Fruit fly (Drosophila melanogaster) whole organism, adult: ENCODE data around the gene CG13358.

Experiments used
- CG11617 ChIP-seq: fragments of 200-800 bp; sonication (Bioruptor generic); optimal IDR thresholded peaks from 2 replicates; lab custom pipeline; 2017; ENCODE audit warnings: mild to moderate bottlenecking, missing biosample characterization, missing genetic modification reagents, missing genetic modification characterization
- CG33017 ChIP-seq: fragments of 200-800 bp; sonication (Bioruptor generic); optimal IDR thresholded peaks from 2 replicates; lab custom pipeline; 2018; ENCODE audit warnings: missing biosample characterization, mild to moderate bottlenecking, missing genetic modification characterization, moderate library complexity
- CG7045 ChIP-seq: fragments of 200-800 bp; sonication (Bioruptor generic); optimal IDR thresholded peaks from 2 replicates; lab custom pipeline; 2017; ENCODE audit warnings: missing biosample characterization, mild to moderate bottlenecking, missing genetic modification characterization
- CG7101 ChIP-seq: fragments of 200-800 bp; sonication (Bioruptor generic); optimal IDR thresholded peaks from 2 replicates; lab custom pipeline; 2018; ENCODE audit warnings: missing biosample characterization, mild to moderate bottlenecking, missing genetic modification characterization, moderate library complexity
- bab1 ChIP-seq: fragments of 200-800 bp; sonication (Bioruptor generic); optimal IDR thresholded peaks from 3 replicates; lab custom pipeline; 2019; ENCODE audit warnings: missing biosample characterization, mild to moderate bottlenecking, missing genetic modification characterization, moderate library complexity
- cic ChIP-seq: fragments of 200-800 bp; sonication (Bioruptor generic); optimal IDR thresholded peaks from 2 replicates; lab custom pipeline; 2017; ENCODE audit warnings: missing biosample characterization, mild to moderate bottlenecking, missing genetic modification characterization, moderate library complexity
- cnc ChIP-seq, 2 experiments: fragments of >200 bp; optimal IDR thresholded peaks; 2 replicates each; lab custom pipeline; 2017
- kay ChIP-seq: fragments of 200-800 bp; sonication (Bioruptor generic); peaks from one replicate; lab custom pipeline; 2016; ENCODE audit warnings: missing biosample characterization, missing genetic modification characterization, borderline replicate concordance
- ovo ChIP-seq: fragments of 200-800 bp; sonication (Bioruptor generic); optimal IDR thresholded peaks from 2 replicates; lab custom pipeline; 2016; ENCODE audit warnings: missing biosample characterization, missing genetic modification characterization
- pad ChIP-seq: fragments of 200-800 bp; sonication (Bioruptor generic); optimal IDR thresholded peaks from 3 replicates; lab custom pipeline; 2017; ENCODE audit warnings: missing biosample characterization, missing genetic modification characterization, mild to moderate bottlenecking, moderate library complexity, missing genetic modification reagents

DNA sequence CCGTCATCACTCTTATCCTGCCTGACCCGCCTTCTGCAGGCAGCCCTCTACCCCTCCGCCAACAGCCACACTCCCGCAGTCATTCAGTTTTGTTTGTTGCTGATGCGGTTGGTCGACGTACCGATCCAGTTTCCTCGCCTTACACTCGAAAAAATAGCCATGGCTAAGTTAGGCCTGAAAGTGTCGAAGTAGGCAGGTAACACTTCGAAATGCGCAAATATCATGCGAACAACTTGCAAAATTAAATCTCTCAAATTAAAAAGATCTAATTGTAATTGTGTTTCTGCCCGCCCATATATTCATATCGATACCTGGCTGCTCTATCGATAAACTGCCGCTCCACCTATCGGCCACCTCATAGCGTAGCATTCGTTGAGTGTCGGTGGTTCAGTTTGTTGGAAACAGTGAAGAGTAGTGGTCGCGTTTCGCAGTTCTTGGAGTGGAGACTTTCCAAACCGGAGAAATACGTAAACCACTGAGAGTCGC is 35.0 kb downstream of the CG13358 start, which contains the start of gene fz3:
- TF ChIP-seq kay (GFP tag; lab: Kevin White, UChicago) (no peak), cnc (optimal IDR thresholded peaks at IDR 0.05; lab: Kevin White, UChicago) (no peak), CG7045 (GFP tag; lab: Kevin White, UChicago) (no peak), cic (no peak), pad (GFP tag; lab: Kevin White, UChicago) (peak; percentile 25), bab1 (GFP tag; lab: Kevin White, UChicago) (peak; percentile 69), CG11617 (GFP tag; lab: Kevin White, UChicago) (no peak), CG7101 (tag; lab: Kevin White, UChicago) (peak; percentile 22), ovo (no peak), CG33017 (no peak)
